Fruit fly (Drosophila melanogaster) whole organism, wandering third instar larva: Measurements from ENCODE around the gene sif.

Experiments used
- Abd-B ChIP-seq: fragments of >200 bp; optimal IDR thresholded peaks from 2 replicates; lab custom pipeline; 2017; ENCODE audit warnings: missing biosample characterization, missing genetic modification characterization
- CG32264 ChIP-seq: fragments of 200-800 bp; sonication (Bioruptor generic); optimal IDR thresholded peaks from 2 replicates; lab custom pipeline; 2016; ENCODE audit warnings: missing biosample characterization, missing genetic modification characterization
- CrebA ChIP-seq: fragments of 200-800 bp; sonication (Bioruptor generic); optimal IDR thresholded peaks from 2 replicates; lab custom pipeline; 2016; ENCODE audit warnings: missing biosample characterization, mild to moderate bottlenecking, missing genetic modification characterization, borderline replicate concordance
- Dfd ChIP-seq: fragments of >200 bp; optimal IDR thresholded peaks from 2 replicates; lab custom pipeline; 2017; ENCODE audit warnings: missing biosample characterization, missing genetic modification characterization
- Dif ChIP-seq: fragments of 200-275, 200-300 bp; sonication (Bioruptor generic); optimal IDR thresholded peaks from 2 replicates; lab custom pipeline; 2018; ENCODE audit warnings: missing biosample characterization, missing genetic modification characterization; ENCODE audit not compliant: partially characterized antibody
- GATAd ChIP-seq: sonication (Bioruptor generic); optimal IDR thresholded peaks from 2 replicates; lab custom pipeline; 2016; ENCODE audit warnings: missing biosample characterization, missing genetic modification characterization
- HLH106 ChIP-seq: fragments of 200-800 bp; optimal IDR thresholded peaks from 3 replicates; lab custom pipeline; 2019; ENCODE audit warnings: missing biosample characterization, mild to moderate bottlenecking, missing genetic modification characterization, moderate library complexity
- Hr78 ChIP-seq: fragments of >200 bp; optimal IDR thresholded peaks from 2 replicates; lab custom pipeline; 2017; ENCODE audit warnings: missing biosample characterization, missing genetic modification characterization
- Mio ChIP-seq: sonication (Bioruptor generic); optimal IDR thresholded peaks from 2 replicates; lab custom pipeline; 2016; ENCODE audit warnings: missing biosample characterization, missing genetic modification characterization
- Myc ChIP-seq: fragments of >200 bp; optimal IDR thresholded peaks from 2 replicates; lab custom pipeline; 2017
- N ChIP-seq: fragments of >200 bp; optimal IDR thresholded peaks from 2 replicates; lab custom pipeline; 2018; ENCODE audit warnings: missing biosample characterization, missing external identifiers, missing genetic modification characterization
- OdsH ChIP-seq: fragments of 200-800 bp; sonication (Bioruptor generic); optimal IDR thresholded peaks from 2 replicates; lab custom pipeline; 2016; ENCODE audit warnings: missing biosample characterization, mild to moderate bottlenecking, missing genetic modification characterization
- Rel ChIP-seq, 2 experiments: fragments of 200-800 bp; sonication (Bioruptor generic) in 1 of 2; optimal IDR thresholded peaks; 2 replicates in 1 of 2; 3 replicates in 1 of 2; lab custom pipeline; 2016 to 2019; ENCODE audit warnings: mild to moderate bottlenecking in 2 of 2, missing biosample characterization in 2 of 2, missing genetic modification characterization in 2 of 2, moderate library complexity in 1 of 2
- Sp1 ChIP-seq: fragments of 200-800 bp; sonication (Bioruptor generic); optimal IDR thresholded peaks from 3 replicates; lab custom pipeline; 2019; ENCODE audit warnings: missing biosample characterization, mild to moderate bottlenecking, missing genetic modification characterization, moderate library complexity
- Vsx2 ChIP-seq: fragments of 200-300, 225-300 bp; sonication (Bioruptor generic); optimal IDR thresholded peaks from 2 replicates; lab custom pipeline; 2018; ENCODE audit warnings: missing biosample characterization, missing genetic modification characterization; ENCODE audit not compliant: partially characterized antibody
- br ChIP-seq: fragments of 200-800 bp; sonication (Bioruptor generic); optimal IDR thresholded peaks from 2 replicates; lab custom pipeline; 2016; ENCODE audit warnings: missing biosample characterization, missing genetic modification characterization
- brk ChIP-seq: fragments of 200-800 bp; sonication (Bioruptor generic); optimal IDR thresholded peaks from 2 replicates; lab custom pipeline; 2016; ENCODE audit warnings: missing biosample characterization, mild to moderate bottlenecking, missing genetic modification characterization
- dl ChIP-seq, 2 experiments: fragments of 175-275, 200-275 bp in 1 of 2; fragments of 200-275 bp in 1 of 2; sonication (Bioruptor generic); optimal IDR thresholded peaks; lab custom pipeline; 2018; ENCODE audit warnings: mild to moderate bottlenecking in 2 of 2, missing biosample characterization in 2 of 2, missing genetic modification characterization in 2 of 2, moderate library complexity in 2 of 2; ENCODE audit not compliant: partially characterized antibody in 2 of 2, insufficient read depth in 1 of 2
- dsf ChIP-seq: sonication (Bioruptor generic); optimal IDR thresholded peaks from 2 replicates; lab custom pipeline; 2016; ENCODE audit warnings: missing biosample characterization, missing genetic modification characterization, borderline replicate concordance
- fru ChIP-seq: fragments of 200-800 bp; sonication (Bioruptor generic); optimal IDR thresholded peaks from 3 replicates; lab custom pipeline; 2016; ENCODE audit warnings: missing biosample characterization, mild to moderate bottlenecking, missing genetic modification characterization
- lola ChIP-seq: fragments of >200 bp; optimal IDR thresholded peaks from 2 replicates; lab custom pipeline; 2017; ENCODE audit warnings: missing biosample characterization, missing genetic modification characterization
- psq ChIP-seq: fragments of 200-800 bp; sonication (Bioruptor generic); optimal IDR thresholded peaks from 3 replicates; lab custom pipeline; 2017; ENCODE audit warnings: missing biosample characterization, mild to moderate bottlenecking, missing genetic modification characterization, moderate library complexity
- rgr ChIP-seq: fragments of 200-800 bp; sonication (Bioruptor generic); optimal IDR thresholded peaks from 3 replicates; lab custom pipeline; 2016; ENCODE audit warnings: missing biosample characterization, mild to moderate bottlenecking, missing genetic modification characterization
- sage ChIP-seq: fragments of 200-800 bp; sonication (Bioruptor generic); optimal IDR thresholded peaks from 2 replicates; lab custom pipeline; 2016; ENCODE audit warnings: missing biosample characterization, mild to moderate bottlenecking, missing genetic modification characterization
- sv ChIP-seq: fragments of 200-800 bp; sonication (Bioruptor generic); optimal IDR thresholded peaks from 3 replicates; lab custom pipeline; 2016; ENCODE audit warnings: missing biosample characterization, missing genetic modification characterization
- tai ChIP-seq: sonication (Bioruptor generic); optimal IDR thresholded peaks from 2 replicates; lab custom pipeline; 2016; ENCODE audit warnings: missing biosample characterization, missing genetic modification characterization
- usp ChIP-seq: fragments of >200 bp; optimal IDR thresholded peaks from 2 replicates; lab custom pipeline; 2017; ENCODE audit warnings: missing biosample characterization, missing genetic modification characterization

Gene sif

DNA sequence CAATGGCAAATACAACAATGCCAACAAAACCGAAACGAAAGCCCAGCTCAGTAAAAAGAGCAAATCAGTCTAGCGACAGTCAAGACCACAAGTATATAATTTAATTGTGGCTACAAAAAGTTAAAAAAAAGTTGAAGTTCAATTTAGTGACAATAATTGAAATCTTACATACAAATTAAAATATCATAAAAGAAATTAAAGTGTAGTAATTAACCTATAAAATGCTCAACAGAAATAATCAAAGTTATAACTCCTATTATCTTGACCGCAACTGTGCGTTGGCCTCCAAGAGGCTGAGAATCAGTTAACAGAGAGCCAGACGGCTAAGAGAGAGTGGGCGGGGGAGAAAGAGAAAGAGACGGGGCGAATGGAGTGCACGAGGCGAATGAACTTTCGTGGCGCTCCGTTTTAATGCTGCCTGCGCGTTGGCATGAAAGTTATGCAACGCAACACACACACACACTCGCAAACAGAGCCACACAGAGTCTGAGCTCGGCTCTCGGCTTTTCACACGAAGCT is 45.9 kb upstream of the sif start (continued):
- TF ChIP-seq Hr78 (GFP tag; lab: Kevin White, UChicago): no peak
- no peak for TF ChIP-seq Dfd (GFP tag; lab: Kevin White, UChicago)
- TF ChIP-seq CG32264 (GFP tag; lab: Kevin White, UChicago): peak; percentile 77
- TF ChIP-seq br (GFP tag; lab: Kevin White, UChicago): peak; percentile 90
- TF ChIP-seq, all 38 proteins: peak for 25

DNA sequence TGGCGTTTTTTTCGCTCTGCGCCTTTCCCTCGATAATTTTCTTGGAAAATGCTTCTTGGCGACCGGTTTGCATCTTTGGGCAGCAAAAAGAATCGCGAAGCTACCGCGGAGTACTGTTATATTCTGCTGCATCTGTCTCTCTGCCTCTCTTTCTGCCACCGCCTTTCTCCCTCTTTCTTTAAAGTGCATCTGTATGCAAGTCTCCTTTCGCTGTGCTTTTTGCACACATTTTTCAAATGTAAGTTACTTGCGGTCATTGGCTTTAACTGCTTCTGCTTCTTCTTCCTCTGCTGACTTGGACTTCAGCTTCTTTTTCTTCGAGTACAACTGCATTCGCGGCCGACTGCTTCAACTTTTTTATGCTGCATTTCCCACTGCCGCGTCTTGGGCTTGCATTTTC is 42.0 kb upstream of the sif start:
- TF ChIP-seq psq (GFP tag; lab: Kevin White, UChicago) (peak; percentile 20), Dif (GFP tag; lab: Kevin White, UChicago) (no peak), rgr (GFP tag; lab: Kevin White, UChicago) (no peak)

DNA sequence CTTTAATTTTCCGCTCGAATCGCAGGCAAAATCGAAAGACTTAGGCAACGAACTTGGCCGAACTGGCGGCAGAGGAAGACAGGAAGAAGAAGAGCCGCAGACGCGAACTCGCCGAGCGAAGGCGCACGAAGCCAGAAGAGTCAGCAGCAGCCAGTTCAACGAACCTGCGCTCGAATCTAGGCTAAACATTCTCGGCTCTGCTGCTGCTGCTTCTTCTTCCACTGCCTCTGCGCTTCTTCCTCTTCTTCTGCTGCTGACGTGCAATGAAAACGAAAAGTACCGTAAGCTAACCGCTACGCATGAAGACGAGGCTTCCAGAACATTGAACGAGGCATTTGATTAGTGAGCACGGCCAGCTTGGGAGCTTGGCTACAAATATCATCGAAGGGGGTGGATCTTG is 41.2 kb upstream of the sif start:
- TF ChIP-seq psq (GFP tag; lab: Kevin White, UChicago) (peak; percentile 12), fru (GFP tag; lab: Kevin White, UChicago) (no peak)
- TF ChIP-seq, all 38 proteins: peak for 1

DNA sequence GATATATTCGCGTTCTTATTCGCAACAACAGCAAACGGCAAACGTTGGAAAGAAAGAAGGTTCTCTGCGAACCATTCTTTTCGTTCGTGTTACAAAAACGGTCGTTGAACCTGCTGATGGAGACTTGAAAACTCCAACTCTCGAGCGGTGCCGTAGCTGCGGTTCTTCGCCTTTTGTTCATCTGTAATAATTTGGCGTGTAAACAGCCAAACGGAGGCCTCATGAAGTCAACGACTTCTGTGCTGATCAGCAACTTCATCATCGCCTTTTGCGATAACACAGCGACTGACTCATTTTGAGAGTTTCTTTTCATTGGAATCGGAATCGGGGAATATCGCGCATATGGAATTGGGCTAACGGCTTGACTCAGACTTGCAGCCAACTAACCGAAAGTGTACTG is 40.3 kb upstream of the sif start:
- TF ChIP-seq rgr (GFP tag; lab: Kevin White, UChicago) (no peak), HLH106 (no peak), Mio (GFP tag; lab: Kevin White, UChicago) (no peak), N (GFP tag; lab: Kevin White, UChicago) (no peak), psq (GFP tag; lab: Kevin White, UChicago) (peak; percentile 57), Abd-B (GFP tag; lab: Kevin White, UChicago) (no peak), dl (GFP tag; optimal IDR thresholded peaks at IDR 0.05; lab: Kevin White, UChicago; ENCODE audit: insufficient read depth in 1 of 2, partially characterized antibody in 2 of 2) (no peak), CrebA (GFP tag; lab: Kevin White, UChicago) (no peak)

DNA sequence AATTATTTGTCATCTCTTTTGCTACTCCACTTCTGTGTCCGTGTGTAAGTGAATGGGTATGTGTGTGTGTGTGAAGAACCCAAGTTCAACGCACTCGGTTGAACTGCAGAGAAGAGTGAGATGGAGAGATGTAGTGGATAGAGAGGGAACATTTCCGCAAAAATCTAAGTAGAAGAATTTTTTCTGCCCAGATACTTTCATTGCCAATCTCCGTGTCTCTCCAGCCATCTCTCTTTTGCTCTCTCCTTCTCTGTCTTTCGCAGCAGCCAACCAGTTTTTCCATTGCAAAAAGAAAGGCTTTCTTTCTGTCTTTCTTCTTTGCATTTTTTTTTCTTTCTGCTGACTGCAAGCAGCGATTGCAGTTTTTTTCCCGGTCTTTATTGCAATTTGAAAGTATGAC is 39.0 kb upstream of the sif start:
- TF ChIP-seq Myc (no peak), sv (GFP tag; lab: Kevin White, UChicago) (no peak), sage (GFP tag; lab: Kevin White, UChicago) (no peak), rgr (GFP tag; lab: Kevin White, UChicago) (no peak), lola (GFP tag; lab: Kevin White, UChicago) (no peak)

DNA sequence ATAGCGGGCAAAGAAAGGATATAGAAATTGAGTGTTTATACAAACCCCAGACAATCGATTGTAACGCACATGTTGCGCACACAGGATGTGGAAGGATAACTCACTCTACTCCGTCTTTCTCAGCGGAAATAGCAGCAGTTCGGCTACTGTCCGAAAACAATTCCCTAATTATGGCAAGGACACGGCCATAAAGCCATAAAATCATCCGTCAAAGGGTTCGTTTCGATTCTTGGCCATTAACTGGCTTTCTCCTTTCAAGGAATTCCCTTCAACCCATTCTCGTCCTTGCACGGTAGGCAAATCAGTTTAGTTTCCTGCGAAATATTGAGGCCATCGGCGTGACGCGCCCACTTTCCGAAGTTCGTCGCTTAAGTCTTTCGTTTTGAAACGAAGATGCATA is 36.2 kb upstream of the sif start:
- TF ChIP-seq psq (GFP tag; lab: Kevin White, UChicago): no peak
- TF ChIP-seq dsf (GFP tag; lab: Kevin White, UChicago): no peak

DNA sequence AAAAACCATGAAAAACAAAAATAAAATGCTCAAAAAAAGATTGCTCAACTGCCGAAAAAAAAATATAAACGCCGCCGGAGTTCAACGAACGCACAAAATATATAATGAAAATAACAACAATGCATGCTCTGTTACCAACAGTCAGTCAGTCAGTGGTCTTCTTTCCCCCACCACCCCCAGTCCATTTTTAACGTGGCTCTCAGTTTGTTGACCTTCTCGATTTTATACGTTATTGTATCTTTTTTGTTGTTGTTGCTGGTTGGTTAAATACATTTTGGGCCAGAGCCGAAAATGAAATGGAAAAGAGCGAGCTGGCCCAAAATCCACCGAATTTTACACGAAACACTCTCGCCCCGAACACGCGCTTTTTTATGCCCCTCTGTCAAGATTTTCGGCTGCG is 35.8 kb upstream of the sif start:
- TF ChIP-seq dl (GFP tag; optimal IDR thresholded peaks at IDR 0.05; lab: Kevin White, UChicago; ENCODE audit: insufficient read depth in 1 of 2, partially characterized antibody in 2 of 2) (peak in 1 of 2 experiments; percentile 12), OdsH (GFP tag; lab: Kevin White, UChicago) (no peak), Vsx2 (GFP tag; lab: Kevin White, UChicago) (no peak), fru (GFP tag; lab: Kevin White, UChicago) (peak; percentile 10), GATAd (GFP tag; lab: Kevin White, UChicago) (no peak), CrebA (GFP tag; lab: Kevin White, UChicago) (peak; percentile 40), tai (peak; percentile 69), sage (GFP tag; lab: Kevin White, UChicago) (no peak), Sp1 (GFP tag; lab: Kevin White, UChicago) (peak; percentile 0), psq (GFP tag; lab: Kevin White, UChicago) (peak; percentile 79), br (GFP tag; lab: Kevin White, UChicago) (no peak), brk (GFP tag; lab: Kevin White, UChicago) (no peak), Rel (GFP tag; optimal IDR thresholded peaks at IDR 0.05; lab: Kevin White, UChicago) (no peak), Rel (tag; optimal IDR thresholded peaks at IDR 0.05; lab: Kevin White, UChicago) (peak; percentile 39), lola (GFP tag; lab: Kevin White, UChicago) (no peak), usp (no peak)
